Worm (Caenorhabditis elegans) whole organism, L3 larva: ENCODE results near the gene nhr-91.

Experiments used
- aly-2 ChIP-seq: fragments of 150-350 bp; optimal IDR thresholded peaks from 2 replicates; lab custom pipeline; 2014; ENCODE audit warnings: missing biosample characterization, missing genetic modification characterization
- ama-1 ChIP-seq: fragments of 150-350 bp; optimal IDR thresholded peaks from 2 replicates; lab custom pipeline; 2018
- ceh-28 ChIP-seq: fragments of 150-350 bp; optimal IDR thresholded peaks from 2 replicates; lab custom pipeline; 2014; ENCODE audit warnings: missing biosample characterization, missing genetic modification reagents, missing genetic modification characterization
- ceh-82 ChIP-seq: fragments of 150-350 bp; optimal IDR thresholded peaks from 2 replicates; lab custom pipeline; 2014; ENCODE audit warnings: missing biosample characterization, missing genetic modification characterization
- daf-12 ChIP-seq: fragments of 150-350 bp; optimal IDR thresholded peaks from 2 replicates; lab custom pipeline; 2014; ENCODE audit warnings: missing biosample characterization, missing genetic modification reagents, missing genetic modification characterization
- egl-27 ChIP-seq: sonication (generic microtip); optimal IDR thresholded peaks from 4 replicates; lab custom pipeline; 2017; ENCODE audit warnings: missing biosample characterization, missing genetic modification reagents, missing genetic modification characterization
- egl-5 ChIP-seq: fragments of 150-350 bp; optimal IDR thresholded peaks from 2 replicates; lab custom pipeline; 2017; ENCODE audit warnings: missing biosample characterization, missing genetic modification reagents, missing genetic modification characterization, inconsistent platforms
- elt-2 ChIP-seq: sonication (generic microtip); optimal IDR thresholded peaks from 2 replicates; lab custom pipeline; 2016; ENCODE audit warnings: missing genetic modification reagents, mild to moderate bottlenecking, missing genetic modification characterization, missing compliant biosample characterization
- elt-3 ChIP-seq, 3 experiments: fragments of 150-350 bp in 1 of 3; sonication (generic microtip) in 2 of 3; optimal IDR thresholded peaks; 2 replicates in 2 of 3; 4 replicates in 1 of 3; lab custom pipeline; 2014 to 2017; ENCODE audit warnings: missing biosample characterization in 3 of 3, missing genetic modification characterization in 3 of 3
- eor-1 ChIP-seq, 2 experiments: fragments of 150-350 bp; optimal IDR thresholded peaks; 2 replicates each; lab custom pipeline; 2014 to 2018; ENCODE audit warnings: missing biosample characterization in 2 of 2, missing genetic modification characterization in 2 of 2
- fkh-10 ChIP-seq: sonication (generic microtip); optimal IDR thresholded peaks from 2 replicates; lab custom pipeline; 2017; ENCODE audit warnings: missing biosample characterization, missing genetic modification reagents, missing genetic modification characterization
- fkh-2 ChIP-seq: fragments of 150-350 bp; optimal IDR thresholded peaks from 2 replicates; lab custom pipeline; 2014; ENCODE audit warnings: missing biosample characterization, missing genetic modification reagents, missing genetic modification characterization
- fos-1 ChIP-seq: fragments of 150-350 bp; optimal IDR thresholded peaks from 2 replicates; lab custom pipeline; 2014; ENCODE audit warnings: missing biosample characterization, missing genetic modification characterization
- hmg-11 ChIP-seq: sonication (generic microtip); optimal IDR thresholded peaks from 2 replicates; lab custom pipeline; 2016; ENCODE audit warnings: missing genetic modification characterization, missing compliant biosample characterization
- jun-1 ChIP-seq: fragments of 150-350 bp; optimal IDR thresholded peaks from 2 replicates; lab custom pipeline; 2014; ENCODE audit warnings: missing biosample characterization, missing genetic modification reagents, missing genetic modification characterization
- lin-15B ChIP-seq: fragments of 150-350 bp; optimal IDR thresholded peaks from 2 replicates; lab custom pipeline; 2014; ENCODE audit warnings: missing biosample characterization, missing genetic modification characterization
- lin-39 ChIP-seq: fragments of 150-350 bp; optimal IDR thresholded peaks from 2 replicates; lab custom pipeline; 2018; ENCODE audit warnings: missing biosample characterization, missing genetic modification reagents, missing genetic modification characterization
- mdl-1 ChIP-seq: fragments of 150-350 bp; optimal IDR thresholded peaks from 2 replicates; lab custom pipeline; 2014; ENCODE audit warnings: missing biosample characterization, missing genetic modification characterization
- mml-1 ChIP-seq: fragments of 150-350 bp; sonication (generic microtip); optimal IDR thresholded peaks from 3 replicates; lab custom pipeline; 2014; ENCODE audit warnings: missing biosample characterization, missing genetic modification characterization
- nfya-1 ChIP-seq: sonication (generic microtip); optimal IDR thresholded peaks from 2 replicates; lab custom pipeline; 2017; ENCODE audit warnings: missing genetic modification characterization, mild to moderate bottlenecking, missing compliant biosample characterization, antibody characterized with exemption, moderate library complexity; ENCODE audit not compliant: insufficient read depth
- nhr-11 ChIP-seq: fragments of 150-350 bp; optimal IDR thresholded peaks from 2 replicates; lab custom pipeline; 2014; ENCODE audit warnings: missing biosample characterization, missing genetic modification characterization
- nhr-12 ChIP-seq: fragments of 150-350 bp; optimal IDR thresholded peaks from 2 replicates; lab custom pipeline; 2014; ENCODE audit warnings: missing biosample characterization, missing genetic modification characterization
- nhr-23 ChIP-seq: fragments of 150-350 bp; optimal IDR thresholded peaks from 2 replicates; lab custom pipeline; 2014; ENCODE audit warnings: missing biosample characterization, missing genetic modification reagents, missing genetic modification characterization
- nhr-237 ChIP-seq: fragments of 150-350 bp; optimal IDR thresholded peaks from 2 replicates; lab custom pipeline; 2014; ENCODE audit warnings: missing biosample characterization, missing genetic modification characterization
- nhr-25 ChIP-seq: sonication (generic microtip); optimal IDR thresholded peaks from 2 replicates; lab custom pipeline; 2017; ENCODE audit warnings: missing biosample characterization, missing genetic modification characterization
- nhr-28 ChIP-seq: fragments of 150-350 bp; optimal IDR thresholded peaks from 2 replicates; lab custom pipeline; 2014; ENCODE audit warnings: missing biosample characterization, missing genetic modification characterization
- nhr-43 ChIP-seq: sonication (generic microtip); optimal IDR thresholded peaks from 2 replicates; lab custom pipeline; 2016; ENCODE audit warnings: mild to moderate bottlenecking, missing genetic modification characterization, missing compliant biosample characterization; ENCODE audit not compliant: poor library complexity, severe bottlenecking
- nhr-67 ChIP-seq: fragments of 150-350 bp; optimal IDR thresholded peaks from 2 replicates; lab custom pipeline; 2014; ENCODE audit warnings: missing biosample characterization, missing genetic modification characterization
- nhr-76 ChIP-seq: fragments of 150-350 bp; sonication (generic microtip); optimal IDR thresholded peaks from 5 replicates; lab custom pipeline; 2014; ENCODE audit warnings: missing biosample characterization, missing genetic modification characterization
- nhr-77 ChIP-seq: fragments of 150-350 bp; optimal IDR thresholded peaks from 2 replicates; lab custom pipeline; 2014; ENCODE audit warnings: missing biosample characterization, missing genetic modification characterization
- pha-4 ChIP-seq: fragments of 150-350 bp; optimal IDR thresholded peaks from 2 replicates; lab custom pipeline; 2014; ENCODE audit warnings: missing biosample characterization, missing genetic modification reagents, missing genetic modification characterization
- pqm-1 ChIP-seq: fragments of 150-350 bp; optimal IDR thresholded peaks from 2 replicates; lab custom pipeline; 2017; ENCODE audit warnings: missing biosample characterization, missing genetic modification characterization, inconsistent platforms
- sea-2 ChIP-seq: fragments of 150-350 bp; sonication (generic microtip); optimal IDR thresholded peaks from 4 replicates; lab custom pipeline; 2014; ENCODE audit warnings: missing biosample characterization, missing genetic modification reagents, missing genetic modification characterization
- snpc-4 ChIP-seq: fragments of 150-350 bp; optimal IDR thresholded peaks from 2 replicates; lab custom pipeline; 2014; ENCODE audit warnings: missing biosample characterization, missing genetic modification characterization
- tbx-2 ChIP-seq: sonication (generic microtip); optimal IDR thresholded peaks from 2 replicates; lab custom pipeline; 2016; ENCODE audit warnings: mild to moderate bottlenecking, missing genetic modification characterization, missing compliant biosample characterization
- unc-39 ChIP-seq: sonication (generic microtip); optimal IDR thresholded peaks from 4 replicates; lab custom pipeline; 2017; ENCODE audit warnings: missing biosample characterization, missing genetic modification characterization
- unc-62 ChIP-seq: fragments of 150-350 bp; sonication (generic microtip); optimal IDR thresholded peaks from 4 replicates; lab custom pipeline; 2014; ENCODE audit warnings: missing biosample characterization, missing genetic modification reagents, missing genetic modification characterization

nhr-91 gene

DNA sequence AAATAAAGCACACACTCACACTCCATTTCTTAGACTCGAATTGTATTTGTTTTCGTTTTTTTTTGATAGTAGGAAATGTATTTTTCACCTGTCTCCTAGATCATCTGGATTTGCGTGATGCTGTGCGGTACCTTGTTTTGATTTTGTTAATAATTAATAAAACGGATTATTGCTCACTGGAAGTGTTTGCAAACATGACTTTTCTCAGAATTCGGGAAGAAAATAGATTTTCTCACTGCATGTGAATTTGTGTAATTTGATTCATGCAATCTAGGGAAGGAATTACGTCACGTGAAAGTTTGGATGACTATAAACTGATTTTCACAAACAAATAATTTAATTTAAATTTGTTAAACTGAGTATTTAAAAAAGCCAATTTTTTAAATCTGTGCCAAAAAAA is 34.8 kb downstream of the nhr-91 start:
- no peak for TF ChIP-seq egl-27 (tag; lab: Kevin White, UChicago)
- TF ChIP-seq ceh-82, result no peak
- TF ChIP-seq nhr-23 (tag; lab: Kevin White, UChicago), result peak; percentile 61
- peak; percentile 15 for TF ChIP-seq nhr-43
- no peak for TF ChIP-seq fos-1
- TF ChIP-seq nhr-11 (tag; lab: Kevin White, UChicago), result peak; percentile 31
- TF ChIP-seq nfya-1, result no peak
- no peak for TF ChIP-seq nhr-67 (tag; lab: Kevin White, UChicago)
- no peak for TF ChIP-seq ama-1 (lab: Kevin White, UChicago)
- TF ChIP-seq lin-15B (tag; lab: Kevin White, UChicago), result no peak
- TF ChIP-seq ceh-28 (tag; lab: Kevin White, UChicago), result peak; percentile 6
- TF ChIP-seq tbx-2 (tag; lab: Kevin White, UChicago), result no peak
- no peak for TF ChIP-seq elt-3 (tag; optimal IDR thresholded peaks at IDR 0.05; lab: Kevin White, UChicago)
- no peak for TF ChIP-seq mml-1 (tag; lab: Kevin White, UChicago)
- TF ChIP-seq nhr-77 (tag; lab: Kevin White, UChicago), result no peak

DNA sequence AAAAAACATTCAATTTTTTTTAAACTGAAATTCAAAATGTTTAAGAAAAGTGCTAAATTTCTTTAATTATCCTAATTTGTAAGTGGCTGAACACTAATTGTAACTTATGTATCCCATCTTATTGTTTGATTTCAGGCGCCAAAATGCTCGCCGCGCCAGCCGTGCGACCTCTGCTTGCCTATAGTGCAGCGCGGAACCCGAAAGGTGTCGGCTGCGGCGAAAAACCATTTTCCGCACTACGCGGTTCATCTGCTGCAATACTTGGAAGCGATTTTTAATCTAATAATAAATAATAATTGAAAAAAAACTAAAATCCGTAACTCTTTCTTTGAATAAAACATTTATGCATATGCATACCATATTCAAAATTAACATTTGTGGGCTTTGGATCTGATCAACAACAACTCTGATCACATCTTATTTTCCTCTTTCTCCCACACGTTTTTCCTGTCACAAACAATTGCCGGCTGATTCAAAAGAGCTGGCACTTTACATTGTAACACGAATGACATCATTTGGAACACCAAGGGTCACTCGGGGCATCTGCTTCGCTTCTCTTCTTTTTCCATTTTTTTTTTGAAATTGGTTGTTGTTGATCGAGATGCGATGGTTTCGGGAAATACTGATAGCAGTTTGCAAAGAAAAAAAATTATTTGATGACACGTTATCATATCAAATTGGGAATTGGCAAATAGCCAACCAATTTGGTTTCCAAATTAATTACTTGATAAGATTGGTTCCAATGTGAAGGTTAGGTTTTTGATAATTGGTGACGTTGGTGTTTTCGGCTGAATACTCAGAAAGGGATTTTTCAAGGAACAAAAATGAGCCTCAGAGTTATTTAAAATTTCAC is 36.4 kb downstream of the nhr-91 start:
- TF ChIP-seq lin-39, result peak; percentile 25
- TF ChIP-seq ceh-82, result no peak
- TF ChIP-seq ceh-28 (tag; lab: Kevin White, UChicago), result peak; percentile 32
- peak; percentile 29 for TF ChIP-seq egl-5 (tag; lab: Kevin White, UChicago)
- no peak for TF ChIP-seq nhr-237 (tag; lab: Kevin White, UChicago)
- no peak for TF ChIP-seq mml-1 (tag; lab: Kevin White, UChicago)
- TF ChIP-seq nhr-11 (tag; lab: Kevin White, UChicago), result no peak
- no peak for TF ChIP-seq elt-3 (tag; optimal IDR thresholded peaks at IDR 0.05; lab: Kevin White, UChicago)
- TF ChIP-seq pha-4 (tag; lab: Kevin White, UChicago), result peak; percentile 33
- peak; percentile 41 for TF ChIP-seq elt-2 (tag; lab: Kevin White, UChicago)
- TF ChIP-seq ama-1 (lab: Kevin White, UChicago), result no peak
- TF ChIP-seq nhr-28, result no peak
- TF ChIP-seq hmg-11, result no peak
- TF ChIP-seq nhr-43, result no peak
- no peak for TF ChIP-seq daf-12 (tag; lab: Kevin White, UChicago)
- no peak for TF ChIP-seq pqm-1 (tag; lab: Kevin White, UChicago)
- TF ChIP-seq snpc-4 (tag; lab: Kevin White, UChicago), result peak; percentile 94
- no peak for TF ChIP-seq nhr-76 (tag; lab: Kevin White, UChicago)
- TF ChIP-seq unc-39 (tag; lab: Kevin White, UChicago), result no peak
- TF ChIP-seq nhr-12 (tag; lab: Kevin White, UChicago), result no peak
- no peak for TF ChIP-seq aly-2 (tag; lab: Kevin White, UChicago)
- no peak for TF ChIP-seq nhr-25 (tag; lab: Kevin White, UChicago)
- no peak for TF ChIP-seq fos-1
- TF ChIP-seq jun-1 (tag; lab: Kevin White, UChicago), result no peak
- TF ChIP-seq unc-62, result no peak
- no peak for TF ChIP-seq fkh-10
- no peak for TF ChIP-seq eor-1 (tag; optimal IDR thresholded peaks at IDR 0.05; lab: Kevin White, UChicago)
- TF ChIP-seq nhr-67 (tag; lab: Kevin White, UChicago), result no peak

ce11 chrX:15347680-15348079 is 38.5 kb downstream of the nhr-91 start:
- TF ChIP-seq nfya-1 (peak; percentile 2), egl-5 (tag; lab: Kevin White, UChicago) (peak; percentile 71), mdl-1 (tag; lab: Kevin White, UChicago) (no peak), lin-39 (peak; percentile 4), fkh-2 (no peak)

DNA sequence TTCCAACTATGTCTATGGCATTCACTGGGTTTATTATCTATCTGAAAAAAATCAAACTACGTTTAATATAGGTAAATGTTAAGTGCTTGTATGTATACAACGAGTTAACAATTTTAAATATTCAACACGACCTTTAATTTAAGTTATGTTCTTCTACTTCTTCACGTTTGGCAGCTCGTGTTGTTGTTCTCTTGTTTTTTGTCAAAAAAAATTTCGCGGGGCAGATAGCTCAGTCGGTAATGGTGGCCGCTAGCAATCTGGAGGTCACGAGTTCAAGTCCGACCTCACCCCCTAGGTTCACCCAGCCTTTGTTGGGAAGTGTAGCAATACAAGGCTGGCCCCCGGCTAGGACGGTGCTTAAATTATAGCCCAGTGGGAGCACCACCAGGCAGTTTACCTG is 43.7 kb downstream of the nhr-91 start:
- TF ChIP-seq sea-2 (GFP tag; lab: Kevin White, UChicago) (no peak), unc-62 (no peak), egl-27 (tag; lab: Kevin White, UChicago) (no peak), lin-39 (no peak), ceh-82 (no peak), lin-15B (tag; lab: Kevin White, UChicago) (no peak), egl-5 (tag; lab: Kevin White, UChicago) (no peak), tbx-2 (tag; lab: Kevin White, UChicago) (no peak), hmg-11 (no peak), nhr-25 (tag; lab: Kevin White, UChicago) (no peak)
